Fruit fly (Drosophila melanogaster): ENCODE results near the gene twit.
A peak's percentile ranks its signal among the peaks of the same experiment; 100 is the strongest.

Gene twit

dm6 chr2L:20837885-20838284 lies 14.5 kb upstream of the twit start, which contains the start of gene Spn38F:
Gene Spn38F (minus strand): TSS chr2L:20837985.
- TF ChIP-seq CTCF (optimal IDR thresholded peaks at IDR 0.05) (no peak), CG8478 (optimal IDR thresholded peaks at IDR 0.05) (no peak)

DNA sequence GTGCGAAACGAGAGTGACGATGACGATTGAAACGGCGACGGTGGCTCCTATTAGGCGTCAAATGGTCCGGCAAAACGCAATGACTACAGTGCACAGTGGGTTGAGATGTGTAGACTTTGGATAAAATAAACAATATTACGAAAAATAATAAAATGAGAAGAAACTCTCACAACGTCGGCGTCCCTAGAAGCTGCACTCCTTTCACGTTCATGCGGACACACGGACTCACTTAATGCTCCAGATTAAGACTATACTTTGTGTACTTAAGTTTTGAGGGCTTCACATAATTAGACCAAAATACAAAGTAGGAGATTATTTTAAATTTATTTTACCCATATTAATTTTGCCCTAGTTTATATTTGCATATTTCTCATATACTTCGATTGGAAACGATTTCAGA lies 12.4 kb upstream of the twit start:
- TF ChIP-seq CG8478 (optimal IDR thresholded peaks at IDR 0.05), result no peak
- no peak for TF ChIP-seq CTCF (optimal IDR thresholded peaks at IDR 0.05)

dm6 chr2L:20840462-20841038 lies 11.8 kb upstream of the twit start, which contains the start of gene CG31676:
Gene CG31676 (plus strand): TSS chr2L:20840750.
- TF ChIP-seq CG8478 (optimal IDR thresholded peaks at IDR 0.05) (no peak), CTCF (optimal IDR thresholded peaks at IDR 0.05) (no peak)

dm6 chr2L:20844381-20844780 lies 8.0 kb upstream of the twit start:
- no peak for TF ChIP-seq CG8478 (optimal IDR thresholded peaks at IDR 0.05)
- no peak for TF ChIP-seq CTCF (optimal IDR thresholded peaks at IDR 0.05)

dm6 chr2L:20849000-20849399 lies 3.4 kb upstream of the twit start, which contains the start of gene CG14402:
Gene CG14402 (plus strand): TSS chr2L:20849300.
- TF ChIP-seq CG8478 (optimal IDR thresholded peaks at IDR 0.05) (no peak), CTCF (optimal IDR thresholded peaks at IDR 0.05) (no peak)

- TF ChIP-seq CG8478 (optimal IDR thresholded peaks at IDR 0.05) (no peak), CTCF (optimal IDR thresholded peaks at IDR 0.05) (peak in 1 of 2 experiments; percentile 54)
Measured at dm6 chr2L:20851592-20851991, 786 bp upstream of the twit start.

- no peak for TF ChIP-seq CTCF (optimal IDR thresholded peaks at IDR 0.05)
- no peak for TF ChIP-seq CG8478 (optimal IDR thresholded peaks at IDR 0.05)
Measured at dm6 chr2L:20857791-20858190, 5.4 kb downstream of the twit start, which contains the start of gene CG14400. Gene CG14400 (minus strand): TSS chr2L:20857891.

DNA sequence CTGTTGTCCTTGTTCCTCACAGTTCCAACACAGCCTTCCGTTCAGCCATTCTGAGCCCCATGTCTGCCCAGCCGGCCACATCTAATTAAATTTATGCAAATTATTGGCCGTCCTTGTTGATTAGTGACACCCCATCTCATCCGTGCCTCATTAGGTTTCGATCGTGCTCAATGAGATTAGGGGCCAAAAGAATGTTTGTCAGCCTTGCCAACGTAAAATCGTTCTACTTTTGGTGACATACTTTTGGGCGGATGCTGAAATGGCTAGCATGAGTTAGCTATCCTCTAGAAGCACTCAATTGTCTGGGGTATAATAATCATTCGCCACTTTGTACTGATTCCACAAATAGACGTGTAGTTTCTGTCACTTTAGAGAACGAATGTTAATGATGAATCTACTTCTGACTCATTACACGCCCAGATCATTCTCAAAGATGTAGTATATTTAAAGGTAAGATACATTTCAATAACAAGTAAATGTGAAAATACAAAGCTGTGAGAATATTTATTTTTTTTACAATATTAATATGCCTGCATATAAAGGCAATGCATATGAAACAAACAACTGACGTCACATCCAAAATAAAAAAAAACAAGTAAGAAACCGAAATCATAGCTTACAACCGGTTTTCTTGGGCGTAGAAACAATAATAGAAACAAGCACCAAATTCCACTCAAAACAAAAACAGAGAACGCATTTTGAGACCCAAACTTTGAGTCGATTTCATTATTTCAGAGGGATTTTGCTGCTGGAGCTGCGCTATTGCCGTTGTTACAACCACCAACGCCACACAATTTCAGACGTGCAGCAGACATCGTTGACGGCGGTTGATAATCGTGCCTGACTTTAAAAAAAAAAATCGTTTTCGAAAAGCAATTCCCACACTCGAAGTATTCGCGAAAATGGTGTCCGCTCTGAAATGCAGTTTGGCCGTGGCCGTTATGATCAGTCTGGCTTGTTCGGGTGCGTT lies 6.3 kb downstream of the twit start, which contains the start of gene bero:
Gene bero (plus strand): TSS at position 325 of the 970 bp plus-strand sequence.
- TF ChIP-seq CTCF (optimal IDR thresholded peaks at IDR 0.05) (no peak), CG8478 (optimal IDR thresholded peaks at IDR 0.05) (no peak)

- no peak for TF ChIP-seq CTCF (optimal IDR thresholded peaks at IDR 0.05)
- no peak for TF ChIP-seq CG8478 (optimal IDR thresholded peaks at IDR 0.05)
Measured at dm6 chr2L:20864764-20865265, 12.4 kb downstream of the twit start, which contains the start of gene CG9338. Gene CG9338 (plus strand): TSS chr2L:20865215.

- TF ChIP-seq CTCF (optimal IDR thresholded peaks at IDR 0.05) (no peak), CG8478 (optimal IDR thresholded peaks at IDR 0.05) (no peak)
Measured at dm6 chr2L:20867381-20867780, 15.0 kb downstream of the twit start, which contains the start of gene CG31675. Gene CG31675 (plus strand): TSS chr2L:20867755.

dm6 chr2L:20868921-20869320 lies 16.5 kb downstream of the twit start:
- TF ChIP-seq CG8478 (optimal IDR thresholded peaks at IDR 0.05), result no peak
- TF ChIP-seq CTCF (optimal IDR thresholded peaks at IDR 0.05), result no peak

dm6 chr2L:20869804-20870295 lies 17.5 kb downstream of the twit start, which contains the start of gene CG14401:
Gene CG14401 (plus strand): TSS chr2L:20869854.
- TF ChIP-seq CTCF (optimal IDR thresholded peaks at IDR 0.05), result no peak

DNA sequence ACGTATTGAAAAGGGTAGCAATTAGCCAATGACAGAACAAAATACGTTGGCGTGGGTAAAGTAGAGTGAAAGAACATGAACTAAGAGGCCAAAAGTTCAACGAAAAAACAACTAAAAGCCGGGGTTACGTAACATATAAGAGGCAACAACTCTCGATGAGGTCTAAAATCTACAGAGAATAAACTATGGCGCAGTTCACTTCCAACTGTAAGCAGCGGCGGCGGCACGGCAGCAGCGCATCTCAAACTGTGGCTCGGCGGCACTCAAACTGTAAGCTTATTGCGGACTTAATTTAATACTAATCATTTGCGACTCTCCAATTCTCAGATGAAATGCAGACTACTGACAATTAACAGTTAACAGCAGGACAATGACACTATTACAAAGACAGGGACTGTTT lies 22.1 kb downstream of the twit start:
- peak in 1 of 2 experiments; percentile 26 for TF ChIP-seq CTCF (optimal IDR thresholded peaks at IDR 0.05)
- TF ChIP-seq CG8478 (optimal IDR thresholded peaks at IDR 0.05), result no peak

DNA sequence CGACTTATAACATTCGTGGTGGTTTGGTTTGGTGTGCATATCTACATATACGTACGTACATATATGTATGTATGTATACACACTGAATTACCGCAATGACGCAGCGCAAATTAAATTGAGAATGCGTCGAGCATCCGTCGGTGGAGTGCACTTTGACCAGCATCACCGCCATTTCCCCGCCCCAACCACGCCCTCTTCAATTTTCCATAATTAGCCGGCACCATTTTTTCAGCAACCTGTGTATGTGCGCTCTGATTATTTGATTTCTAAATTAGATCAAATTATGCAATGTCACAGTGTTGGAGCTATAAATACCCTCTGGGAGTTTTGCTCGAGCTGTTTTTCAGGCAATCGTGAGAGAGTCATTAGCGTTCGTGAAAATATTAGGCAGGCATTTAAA lies 25.7 kb downstream of the twit start:
- TF ChIP-seq CTCF (optimal IDR thresholded peaks at IDR 0.05) (no peak), CG8478 (optimal IDR thresholded peaks at IDR 0.05) (no peak)

dm6 chr2L:20878463-20878862 lies 26.1 kb downstream of the twit start:
- TF ChIP-seq CG8478 (optimal IDR thresholded peaks at IDR 0.05), result no peak
- TF ChIP-seq CTCF (optimal IDR thresholded peaks at IDR 0.05), result no peak

All from S2 (cell line).